Fruit fly (Drosophila melanogaster): ENCODE measurements around the gene CG4935.

CG4935 gene

dm6 chr2L:16261576-16262217 is at the start of gene CG4935, which contains the start of gene twe (continued):
- TF ChIP-seq CG13894 (tag; optimal IDR thresholded peaks at IDR 0.05) (no peak), nau (GFP tag; optimal IDR thresholded peaks at IDR 0.05) (no peak), CG14965 (GFP tag; optimal IDR thresholded peaks at IDR 0.05; ENCODE audit: borderline replicate concordance) (no peak), CG43689 (GFP tag; IDR thresholded peaks at IDR 0.05) (no peak), CG12391 (tag; optimal IDR thresholded peaks at IDR 0.05) (peak; percentile 18), CG9797 (GFP tag; optimal IDR thresholded peaks at IDR 0.05) (peak; percentile 19), pzg (GFP tag; optimal IDR thresholded peaks at IDR 0.05) (peak; percentile 11), CoRest (tag; optimal IDR thresholded peaks at IDR 0.05) (peak; percentile 59), Optix (GFP tag; IDR thresholded peaks at IDR 0.05) (no peak), NFAT (GFP tag; IDR thresholded peaks at IDR 0.05) (no peak), Pdp1 (GFP tag; optimal IDR thresholded peaks at IDR 0.05) (no peak), Ravus (GFP tag; IDR thresholded peaks at IDR 0.05) (no peak), CG2116 (GFP tag; optimal IDR thresholded peaks at IDR 0.05) (peak; percentile 2), CG14667 (GFP tag; IDR thresholded peaks at IDR 0.05) (no peak), chm (GFP tag; IDR thresholded peaks at IDR 0.05) (no peak), z (GFP tag; IDR thresholded peaks at IDR 0.05) (no peak), pita (GFP tag; optimal IDR thresholded peaks at IDR 0.05) (no peak), CG11398 (GFP tag; optimal IDR thresholded peaks at IDR 0.05) (no peak), zf30C (GFP tag; optimal IDR thresholded peaks at IDR 0.05) (peak; percentile 20), ase (GFP tag; IDR thresholded peaks at IDR 0.05) (no peak), pum (GFP tag; optimal IDR thresholded peaks at IDR 0.05) (no peak), CG12299 (tag; optimal IDR thresholded peaks at IDR 0.05) (peak; percentile 3), Usf (GFP tag; optimal IDR thresholded peaks at IDR 0.05) (no peak), CG13296 (GFP tag; optimal IDR thresholded peaks at IDR 0.05) (no peak), Dll (GFP tag; IDR thresholded peaks at IDR 0.05; ENCODE audit: partially characterized antibody) (no peak), Eip74EF (GFP tag; optimal IDR thresholded peaks at IDR 0.05) (no peak), CG11695 (GFP tag; IDR thresholded peaks at IDR 0.05) (no peak), Deaf1 (tag; optimal IDR thresholded peaks at IDR 0.05) (no peak), grau (tag; optimal IDR thresholded peaks at IDR 0.05) (peak; percentile 14), CG30020 (tag; optimal IDR thresholded peaks at IDR 0.05) (no peak), Dfd (GFP tag; optimal IDR thresholded peaks at IDR 0.05) (no peak), CG2712 (tag; optimal IDR thresholded peaks at IDR 0.05) (peak; percentile 1), row (GFP tag; IDR thresholded peaks at IDR 0.05) (peak; percentile 26; the same call in 1 of the 3 replicates)

DNA sequence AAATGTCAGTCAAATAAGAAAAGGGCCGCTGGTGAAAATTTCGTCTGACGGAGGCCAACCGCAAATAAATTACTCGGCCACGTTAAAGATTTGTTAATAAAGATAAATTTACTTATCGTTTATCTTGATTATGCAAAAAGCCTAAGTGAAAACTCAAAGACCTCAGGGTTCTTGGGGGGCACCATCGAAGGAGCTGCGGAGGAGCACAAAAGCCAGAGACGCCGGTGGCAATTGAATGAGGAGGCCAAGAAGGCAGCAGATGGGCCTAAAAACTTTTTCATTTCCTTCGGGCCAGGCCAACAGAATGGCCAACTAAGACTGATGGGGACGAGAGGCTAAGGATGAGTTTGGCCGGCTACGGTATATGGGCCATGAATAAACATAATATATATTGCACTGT is 45.6 kb upstream of the CG4935 start:
- TF ChIP-seq ci (GFP tag; IDR thresholded peaks at IDR 0.05) (no peak), Ets65A (GFP tag) (peak; percentile 91)

DNA sequence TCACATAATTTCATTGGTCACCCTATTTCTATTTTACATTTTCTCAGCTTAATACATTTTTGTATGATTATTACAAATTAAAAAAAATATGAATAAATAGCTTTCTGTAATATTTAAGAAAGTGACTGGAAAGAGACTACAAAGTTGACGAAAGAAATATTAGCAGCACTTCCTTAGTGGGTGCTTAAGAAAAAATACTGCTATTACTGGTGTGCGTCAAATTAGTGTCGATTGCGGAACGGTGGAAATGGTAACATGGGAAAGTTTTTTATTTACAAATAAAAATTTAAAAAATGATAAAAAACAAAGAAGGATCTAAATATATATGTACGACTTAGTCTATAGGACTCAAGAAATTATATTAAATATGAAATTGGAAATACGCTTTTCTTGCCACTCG is 38.0 kb upstream of the CG4935 start:
- TF ChIP-seq fd96Cb (tag; optimal IDR thresholded peaks at IDR 0.05) = no peak
- no peak for TF ChIP-seq gsb-n (tag; optimal IDR thresholded peaks at IDR 0.05)
- no peak for TF ChIP-seq trh (GFP tag; optimal IDR thresholded peaks at IDR 0.05)
- TF ChIP-seq D19A (tag; optimal IDR thresholded peaks at IDR 0.05) = no peak
- TF ChIP-seq ttk (GFP tag; IDR thresholded peaks at IDR 0.05) = no peak
- peak; percentile 69 for TF ChIP-seq CG6254 (GFP tag; optimal IDR thresholded peaks at IDR 0.05)
- no peak for TF ChIP-seq Hmx (GFP tag; optimal IDR thresholded peaks at IDR 0.05)
- TF ChIP-seq nmo (GFP tag; optimal IDR thresholded peaks at IDR 0.05) = no peak
- no peak for TF ChIP-seq Neu2 (GFP tag; optimal IDR thresholded peaks at IDR 0.05; ENCODE audit: borderline replicate concordance)
- TF ChIP-seq slbo (GFP tag; IDR thresholded peaks at IDR 0.05) = no peak
- no peak for TF ChIP-seq rib (GFP tag; IDR thresholded peaks at IDR 0.05)
- peak; percentile 48 for TF ChIP-seq CG1603 (tag; optimal IDR thresholded peaks at IDR 0.05)
- no peak for TF ChIP-seq CG11504 (tag; optimal IDR thresholded peaks at IDR 0.05)
- TF ChIP-seq CkIIα-i1 (GFP tag; IDR thresholded peaks at IDR 0.05) = no peak
- TF ChIP-seq croc (GFP tag; conservative IDR thresholded peaks at IDR 0.05) = no peak
- TF ChIP-seq CG11456 (GFP tag; IDR thresholded peaks at IDR 0.05) = no peak
